Fruit fly (Drosophila melanogaster): ENCODE results near the gene Pvf3.

The Pvf3 gene

dm6 chr2L:7157456-7157855 is at the start of gene Pvf3:
TSS of gene Pvf3 (minus strand) at chr2L:7157695.
- TF ChIP-seq CTCF (optimal IDR thresholded peaks at IDR 0.05) (no peak), CG8478 (optimal IDR thresholded peaks at IDR 0.05) (no peak)

DNA sequence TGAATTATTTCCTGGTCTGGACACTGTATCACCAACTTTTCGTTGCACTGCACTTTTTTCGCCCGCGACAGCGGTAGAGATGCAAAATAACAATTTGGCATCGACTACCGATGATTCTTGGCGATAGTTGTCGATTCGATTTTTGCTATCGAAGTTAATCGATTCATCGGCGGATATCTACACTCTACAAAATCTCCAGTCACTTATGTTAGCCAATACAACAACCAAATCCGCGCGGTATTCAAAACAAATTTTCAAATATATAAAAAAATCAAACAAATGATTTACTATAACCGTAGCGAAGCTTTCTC is 46.6 kb upstream of the Pvf3 start, which contains the start of gene CG4502:
Gene CG4502, minus strand, starts transcription at position 93 of the 311 bp plus-strand sequence.
- TF ChIP-seq CTCF (optimal IDR thresholded peaks at IDR 0.05): peak; percentile 11 to 47
- TF ChIP-seq CG8478 (optimal IDR thresholded peaks at IDR 0.05): no peak

dm6 chr2L:7203411-7204171 is 46.1 kb upstream of the Pvf3 start:
- TF ChIP-seq CTCF (optimal IDR thresholded peaks at IDR 0.05) (no peak), CG8478 (optimal IDR thresholded peaks at IDR 0.05) (no peak)

- TF ChIP-seq CG8478 (optimal IDR thresholded peaks at IDR 0.05): no peak
- TF ChIP-seq CTCF (optimal IDR thresholded peaks at IDR 0.05): no peak
These were observed 42.7 kb upstream of the Pvf3 start for dm6 chr2L:7200168-7200567.

dm6 chr2L:7199635-7200110 is 42.2 kb upstream of the Pvf3 start:
- TF ChIP-seq CTCF (optimal IDR thresholded peaks at IDR 0.05) (no peak), CG8478 (optimal IDR thresholded peaks at IDR 0.05) (no peak)

- no peak for TF ChIP-seq CG8478 (optimal IDR thresholded peaks at IDR 0.05)
- no peak for TF ChIP-seq CTCF (optimal IDR thresholded peaks at IDR 0.05)
These were observed 41.1 kb upstream of the Pvf3 start for dm6 chr2L:7198618-7199017.

- TF ChIP-seq CTCF (optimal IDR thresholded peaks at IDR 0.05) (peak in 1 of 2 experiments; percentile 5), CG8478 (optimal IDR thresholded peaks at IDR 0.05) (no peak)
These were observed 37.0 kb upstream of the Pvf3 start, which contains the start of gene CG4497 for dm6 chr2L:7194351-7195037. TSS of gene CG4497 (minus strand) at chr2L:7194588.

- no peak for TF ChIP-seq CTCF (optimal IDR thresholded peaks at IDR 0.05)
- TF ChIP-seq CG8478 (optimal IDR thresholded peaks at IDR 0.05): no peak
These were observed 32.2 kb upstream of the Pvf3 start, which contains the start of gene CG4496 for dm6 chr2L:7189674-7190073. TSS of gene CG4496 (minus strand) at chr2L:7190010.

dm6 chr2L:7188530-7188996 is 31.1 kb upstream of the Pvf3 start:
- no peak for TF ChIP-seq CG8478 (optimal IDR thresholded peaks at IDR 0.05)

DNA sequence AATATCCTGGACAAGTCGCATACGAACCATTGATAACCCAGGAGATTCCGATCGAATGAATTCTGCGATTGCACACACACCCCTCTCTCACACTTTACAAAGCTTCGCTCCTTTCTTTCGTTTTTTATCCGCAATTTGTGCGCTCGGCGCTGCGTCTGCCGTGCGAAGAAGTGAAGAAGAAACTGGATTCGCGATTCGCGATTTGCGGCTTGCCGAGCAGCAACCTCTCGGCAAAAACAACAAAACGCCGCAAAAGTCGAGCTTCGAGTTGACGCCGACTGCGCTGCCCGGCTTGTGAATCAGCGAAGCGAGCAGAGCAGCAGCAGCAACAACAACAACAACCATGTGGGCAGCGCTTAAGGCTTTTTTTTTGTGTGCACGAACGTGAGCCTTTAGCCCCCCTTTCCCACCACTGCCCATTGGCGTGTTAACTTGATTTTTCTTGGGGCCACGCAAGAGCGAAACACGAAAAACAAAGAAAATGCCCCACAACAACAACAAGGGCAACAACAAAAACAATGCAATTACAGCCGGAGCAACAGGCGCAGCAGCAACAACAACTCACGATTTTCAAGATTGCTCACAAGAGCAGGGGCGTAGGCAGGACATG is 30.5 kb upstream of the Pvf3 start:
- TF ChIP-seq CG8478 (optimal IDR thresholded peaks at IDR 0.05) (no peak), CTCF (optimal IDR thresholded peaks at IDR 0.05) (no peak)

dm6 chr2L:7181978-7182392 is 24.5 kb upstream of the Pvf3 start, which contains the start of gene MICU1:
TSS of gene MICU1 (plus strand) at chr2L:7182234.
- TF ChIP-seq CG8478 (optimal IDR thresholded peaks at IDR 0.05) (no peak), CTCF (optimal IDR thresholded peaks at IDR 0.05) (no peak)

DNA sequence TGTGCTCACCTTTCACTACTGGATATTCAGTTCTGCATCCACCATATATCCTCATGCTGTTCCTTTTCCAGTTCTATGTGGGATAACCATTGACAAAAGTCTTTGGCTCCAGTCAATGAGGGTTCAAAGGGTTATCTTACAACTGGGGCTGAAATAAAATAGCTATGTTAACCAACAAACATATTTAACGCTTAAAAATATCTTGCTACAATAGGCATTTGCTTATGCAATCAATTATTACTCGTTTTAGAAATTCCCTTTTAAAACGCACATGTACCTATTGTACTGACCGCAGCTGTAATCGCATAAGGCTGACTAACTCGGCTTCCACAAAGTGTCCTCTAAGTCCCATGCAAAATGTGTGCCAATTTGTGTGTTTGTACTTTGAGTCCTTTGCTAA is 21.8 kb upstream of the Pvf3 start:
- TF ChIP-seq CTCF (optimal IDR thresholded peaks at IDR 0.05) (no peak), CG8478 (optimal IDR thresholded peaks at IDR 0.05) (no peak)

dm6 chr2L:7175786-7176185 is 18.3 kb upstream of the Pvf3 start:
- TF ChIP-seq CG8478 (optimal IDR thresholded peaks at IDR 0.05) (no peak), CTCF (optimal IDR thresholded peaks at IDR 0.05) (no peak)

DNA sequence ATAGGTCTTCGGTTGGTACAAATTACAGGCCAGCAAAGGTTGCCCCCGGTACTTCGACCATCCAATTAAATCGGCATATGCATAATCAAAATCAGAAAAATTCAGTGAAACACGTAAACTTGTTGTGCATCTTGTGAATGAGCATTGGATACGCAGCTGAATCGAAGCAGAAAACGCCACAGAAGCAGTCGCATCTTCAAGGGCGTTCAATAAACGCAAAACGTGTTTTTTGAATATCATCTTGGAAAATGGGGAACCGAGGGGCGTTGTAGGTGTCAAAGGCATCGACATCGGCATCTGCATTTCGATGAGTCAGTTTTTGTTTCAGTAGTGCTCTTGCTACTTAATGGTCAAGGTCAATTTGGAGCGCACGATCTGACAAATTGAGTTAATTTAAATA is 16.9 kb upstream of the Pvf3 start:
- no peak for TF ChIP-seq CTCF (optimal IDR thresholded peaks at IDR 0.05)
- TF ChIP-seq CG8478 (optimal IDR thresholded peaks at IDR 0.05): no peak

dm6 chr2L:7169003-7169402 is 11.5 kb upstream of the Pvf3 start:
- TF ChIP-seq CG8478 (optimal IDR thresholded peaks at IDR 0.05): no peak
- TF ChIP-seq CTCF (optimal IDR thresholded peaks at IDR 0.05): no peak
